Fruit fly (Drosophila melanogaster): ENCODE measurements around the gene Tdh.
A peak's percentile ranks its signal among the peaks of the same experiment; 100 is the strongest.

The Tdh gene

dm6 chr3L:20494780-20495591 is 28.2 kb downstream of the Tdh start, which contains the start of gene ZnT77C (continued):
- TF ChIP-seq CG42726 (GFP tag; IDR thresholded peaks at IDR 0.05; ENCODE audit: partially characterized antibody) (no peak), Adf1 (GFP tag; IDR thresholded peaks at IDR 0.05) (no peak), CG7786 (GFP tag; optimal IDR thresholded peaks at IDR 0.05) (no peak), Dip3 (GFP tag; optimal IDR thresholded peaks at IDR 0.05) (no peak), CG17829 (tag; optimal IDR thresholded peaks at IDR 0.05) (peak; percentile 6), sisA (GFP tag; IDR thresholded peaks at IDR 0.05) (no peak), bab2 (GFP tag; optimal IDR thresholded peaks at IDR 0.05) (no peak), PHDP (tag; optimal IDR thresholded peaks at IDR 0.05) (no peak), ash1 (GFP tag; optimal IDR thresholded peaks at IDR 0.05) (no peak), Atf6 (GFP tag; IDR thresholded peaks at IDR 0.05) (no peak), CG10462 (GFP tag; optimal IDR thresholded peaks at IDR 0.05) (no peak), CG16815 (GFP tag; optimal IDR thresholded peaks at IDR 0.05) (no peak), CG1602 (GFP tag; optimal IDR thresholded peaks at IDR 0.05) (no peak), CG3163 (GFP tag; optimal IDR thresholded peaks at IDR 0.05) (no peak), pnt (GFP tag; optimal IDR thresholded peaks at IDR 0.05) (no peak), CG10274 (GFP tag; optimal IDR thresholded peaks at IDR 0.05) (no peak), CG11696 (GFP tag; IDR thresholded peaks at IDR 0.05) (no peak), Sox100B (GFP tag; optimal IDR thresholded peaks at IDR 0.05) (no peak), Lhr (GFP tag; optimal IDR thresholded peaks at IDR 0.05) (peak; percentile 79), odd (GFP tag; optimal IDR thresholded peaks at IDR 0.05) (no peak), usp (GFP tag; optimal IDR thresholded peaks at IDR 0.05) (no peak), ind (GFP tag; optimal IDR thresholded peaks at IDR 0.05) (no peak), CG4730 (GFP tag; IDR thresholded peaks at IDR 0.05) (no peak), Optix (GFP tag; IDR thresholded peaks at IDR 0.05) (no peak), CG8281 (tag; optimal IDR thresholded peaks at IDR 0.05) (peak; percentile 90), kni (GFP tag; optimal IDR thresholded peaks at IDR 0.05) (no peak), cwo (GFP tag; optimal IDR thresholded peaks at IDR 0.05) (no peak), CG9876 (GFP tag; optimal IDR thresholded peaks at IDR 0.05) (no peak), C15 (GFP tag; IDR thresholded peaks at IDR 0.05) (no peak), Elba2 (GFP tag; optimal IDR thresholded peaks at IDR 0.05) (no peak), CG17186 (GFP tag; optimal IDR thresholded peaks at IDR 0.05) (no peak), lola (GFP tag; optimal IDR thresholded peaks at IDR 0.05) (no peak), exex (tag; optimal IDR thresholded peaks at IDR 0.05) (no peak), lov (optimal IDR thresholded peaks at IDR 0.05) (no peak), lov (GFP tag; IDR thresholded peaks at IDR 0.05) (no peak), Chrac-16 (GFP tag; optimal IDR thresholded peaks at IDR 0.05) (no peak), Oli (tag; optimal IDR thresholded peaks at IDR 0.05) (no peak), tio (GFP tag; optimal IDR thresholded peaks at IDR 0.05) (no peak), ci (GFP tag; IDR thresholded peaks at IDR 0.05) (no peak), tin (GFP tag; optimal IDR thresholded peaks at IDR 0.05) (no peak), CG2199 (GFP tag; IDR thresholded peaks at IDR 0.05) (no peak), CG2678 (tag; optimal IDR thresholded peaks at IDR 0.05) (peak; percentile 32), CG16779 (GFP tag; IDR thresholded peaks at IDR 0.05) (no peak), Atf-2 (GFP tag; optimal IDR thresholded peaks at IDR 0.05) (no peak), eyg (GFP tag; optimal IDR thresholded peaks at IDR 0.05) (no peak), fru (optimal IDR thresholded peaks at IDR 0.05) (no peak), lilli (GFP tag; optimal IDR thresholded peaks at IDR 0.05) (no peak), CG6654 (GFP tag; optimal IDR thresholded peaks at IDR 0.05) (no peak), croc (GFP tag; conservative IDR thresholded peaks at IDR 0.05) (no peak), cg (GFP tag; optimal IDR thresholded peaks at IDR 0.05) (no peak), B-H2 (GFP tag; optimal IDR thresholded peaks at IDR 0.05) (peak; percentile 25)
